Worm (Caenorhabditis elegans) whole organism, L2 larva: ENCODE results near the gene C46C2.2.

Experiments used
- egl-27 ChIP-seq: sonication (generic microtip); optimal IDR thresholded peaks from 3 replicates; lab custom pipeline; 2017; ENCODE audit warnings: missing biosample characterization, missing genetic modification reagents, missing genetic modification characterization
- nhr-12 ChIP-seq: fragments of 150-350 bp; optimal IDR thresholded peaks from 2 replicates; lab custom pipeline; 2014; ENCODE audit warnings: missing biosample characterization, missing genetic modification characterization

- TF ChIP-seq nhr-12 = no peak
- no peak for TF ChIP-seq egl-27 (tag; lab: Kevin White, UChicago)
These were observed 21.6 kb downstream of the C46C2.2 start for ce11 chrIV:9239151-9239550.
